Worm (Caenorhabditis elegans): ENCODE measurements around the gene grl-14.

The grl-14 gene

DNA sequence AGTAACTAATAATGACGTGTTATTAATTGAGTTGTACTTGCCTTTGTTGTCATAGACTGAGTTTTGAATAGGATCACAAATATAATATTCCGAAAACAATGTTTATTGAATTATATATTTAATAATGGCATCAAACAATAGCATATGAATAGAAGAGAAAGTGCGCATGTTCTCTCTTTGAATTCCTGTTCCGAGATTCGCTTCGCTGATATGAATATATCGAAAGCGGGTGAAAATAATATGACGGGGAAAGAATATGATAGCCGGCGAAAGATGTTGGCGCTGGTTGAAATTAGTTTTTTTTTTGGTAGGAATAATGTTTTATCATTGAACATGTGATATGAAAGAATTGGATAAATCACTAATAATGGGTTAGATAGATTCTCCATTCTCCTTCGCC is 5.3 kb upstream of the grl-14 start, which contains the start of gene T03D8.6:
Gene T03D8.6, minus strand, starts transcription at position 298 of the 400 bp plus-strand sequence.
- TF ChIP-seq unc-86 (tag; optimal IDR thresholded peaks at IDR 0.05): no peak
- TF ChIP-seq lin-14 (GFP tag; optimal IDR thresholded peaks at IDR 0.05): no peak
- TF ChIP-seq nhr-85 (tag): no peak
- TF ChIP-seq blmp-1 (tag; optimal IDR thresholded peaks at IDR 0.05): peak; percentile 68

DNA sequence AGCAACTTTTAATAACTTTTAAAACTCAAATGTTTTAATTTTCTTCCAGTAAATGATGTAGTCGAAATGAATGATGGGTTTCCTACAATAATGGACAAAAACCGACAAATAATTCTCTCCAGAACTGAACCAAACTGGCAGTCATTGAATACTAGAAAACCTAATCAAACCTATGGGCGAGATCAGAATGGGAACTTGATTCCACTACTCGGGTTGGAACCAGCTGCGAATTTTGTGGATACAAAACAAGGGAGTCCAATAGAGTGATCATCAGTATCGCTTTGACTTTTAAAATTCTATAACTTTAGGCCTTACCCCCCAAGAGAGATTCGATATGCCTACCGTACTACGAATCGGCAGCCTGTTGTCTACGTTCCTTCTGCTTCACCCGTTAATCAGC is 1.3 kb downstream of the grl-14 start:
- TF ChIP-seq pag-3 (tag; optimal IDR thresholded peaks at IDR 0.05; ENCODE audit: borderline replicate concordance, insufficient read depth) (no peak), irx-1 (tag; optimal IDR thresholded peaks at IDR 0.05) (no peak), nhr-237 (tag; optimal IDR thresholded peaks at IDR 0.05) (no peak), F16B12.6 (tag; optimal IDR thresholded peaks at IDR 0.05) (no peak), egl-13 (tag; optimal IDR thresholded peaks at IDR 0.05) (no peak), nhr-28 (tag; optimal IDR thresholded peaks at IDR 0.05) (no peak), grh-1 (GFP tag; IDR thresholded peaks at IDR 0.05) (no peak), Y116A8C.19 (tag; optimal IDR thresholded peaks at IDR 0.05; ENCODE audit: borderline replicate concordance) (no peak)

DNA sequence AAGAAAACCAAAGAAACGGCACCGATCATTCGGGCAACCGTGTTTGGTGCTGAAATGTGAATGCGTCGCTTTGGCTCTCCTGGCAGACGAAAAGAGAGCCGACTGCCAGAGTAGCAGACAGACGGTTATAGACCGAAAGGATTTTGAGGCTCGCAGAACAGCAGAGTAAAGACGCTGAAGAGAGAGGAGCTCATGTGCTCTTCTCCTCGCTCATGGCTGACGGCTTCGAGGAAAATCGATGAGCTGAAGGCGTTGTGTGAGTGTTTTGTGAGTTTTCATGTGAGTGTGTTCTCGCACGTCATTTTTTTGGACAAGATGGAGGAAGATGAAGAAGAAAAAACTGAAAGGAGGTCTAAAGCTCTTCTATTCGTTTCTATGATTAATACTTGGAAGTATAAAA is 3.5 kb downstream of the grl-14 start, which contains the start of gene sbt-1:
Gene sbt-1, minus strand, starts transcription at position 62 of the 400 bp plus-strand sequence.
- TF ChIP-seq pax-3 (tag; optimal IDR thresholded peaks at IDR 0.05) (peak; percentile 62), lir-3 (tag; optimal IDR thresholded peaks at IDR 0.05; ENCODE audit: poor library complexity) (peak; percentile 0), skn-1 (tag; optimal IDR thresholded peaks at IDR 0.05) (peak; percentile 11), lin-39 (tag; optimal IDR thresholded peaks at IDR 0.05) (no peak), tlp-1 (tag; optimal IDR thresholded peaks at IDR 0.05) (no peak), nhr-19 (GFP tag; conservative IDR thresholded peaks at IDR 0.05) (peak; percentile 12; the same call in 1 of the 2 replicates), ces-1 (GFP tag; optimal IDR thresholded peaks at IDR 0.05) (peak; percentile 55), swsn-7 (tag; optimal IDR thresholded peaks at IDR 0.05) (peak; percentile 78), egl-13 (tag; optimal IDR thresholded peaks at IDR 0.05) (peak; percentile 30), lin-14 (GFP tag; optimal IDR thresholded peaks at IDR 0.05) (peak; percentile 90), jun-1 (tag; optimal IDR thresholded peaks at IDR 0.05) (peak; percentile 11), C04F5.9 (tag; optimal IDR thresholded peaks at IDR 0.05) (no peak), dsc-1 (tag; optimal IDR thresholded peaks at IDR 0.05) (peak; percentile 38), mab-9 (GFP tag; IDR thresholded peaks at IDR 0.05) (no peak), nhr-90 (tag; optimal IDR thresholded peaks at IDR 0.05; ENCODE audit: poor library complexity) (no peak), alr-1 (tag; optimal IDR thresholded peaks at IDR 0.05; ENCODE audit: borderline replicate concordance) (no peak), nhr-20 (tag; optimal IDR thresholded peaks at IDR 0.05) (peak; percentile 5), ceh-82 (tag; optimal IDR thresholded peaks at IDR 0.05) (peak; percentile 58 to 85 (median 61)), lin-35 (GFP tag; optimal IDR thresholded peaks at IDR 0.05) (peak in 1 of 2 experiments; percentile 63), F16B12.6 (tag; optimal IDR thresholded peaks at IDR 0.05) (peak; percentile 2), aly-2 (tag; optimal IDR thresholded peaks at IDR 0.05) (peak; percentile 2), fkh-10 (GFP tag; optimal IDR thresholded peaks at IDR 0.05) (peak; percentile 75), lsy-2 (tag; optimal IDR thresholded peaks at IDR 0.05) (peak; percentile 46 to 79), nhr-47 (tag; optimal IDR thresholded peaks at IDR 0.05) (peak; percentile 78), hlh-4 (tag; optimal IDR thresholded peaks at IDR 0.05) (no peak), lin-15B (tag; optimal IDR thresholded peaks at IDR 0.05) (peak; percentile 23), fkh-4 (tag; optimal IDR thresholded peaks at IDR 0.05; ENCODE audit: borderline replicate concordance) (no peak), dpl-1 (GFP tag; optimal IDR thresholded peaks at IDR 0.05) (peak in 2 of 3 experiments; percentile 22 to 38), snpc-4 (tag; optimal IDR thresholded peaks at IDR 0.05) (peak; percentile 18), elt-3 (tag; optimal IDR thresholded peaks at IDR 0.05) (no peak), isw-1 (GFP tag; IDR thresholded peaks at IDR 0.05) (peak; percentile 69), tbx-2 (tag; optimal IDR thresholded peaks at IDR 0.05) (peak; percentile 63), snu-23 (GFP tag; optimal IDR thresholded peaks at IDR 0.05) (peak; percentile 64), fkh-8 (tag; optimal IDR thresholded peaks at IDR 0.05) (peak; percentile 93), xbp-1 (tag; optimal IDR thresholded peaks at IDR 0.05) (peak; percentile 23), nhr-71 (tag; optimal IDR thresholded peaks at IDR 0.05) (peak; percentile 75), efl-1 (optimal IDR thresholded peaks at IDR 0.05) (peak; percentile 49 to 64), efl-1 (GFP tag; optimal IDR thresholded peaks at IDR 0.05 in 1 of 2) (peak in 1 of 2 experiments; percentile 7), zag-1 (tag; optimal IDR thresholded peaks at IDR 0.05) (peak; percentile 2), lin-13 (GFP tag; optimal IDR thresholded peaks at IDR 0.05) (peak; percentile 27)

Data from whole organism, L1 larva.